Fruit fly (Drosophila melanogaster): ENCODE measurements around the gene FucTB.

FucTB gene

DNA sequence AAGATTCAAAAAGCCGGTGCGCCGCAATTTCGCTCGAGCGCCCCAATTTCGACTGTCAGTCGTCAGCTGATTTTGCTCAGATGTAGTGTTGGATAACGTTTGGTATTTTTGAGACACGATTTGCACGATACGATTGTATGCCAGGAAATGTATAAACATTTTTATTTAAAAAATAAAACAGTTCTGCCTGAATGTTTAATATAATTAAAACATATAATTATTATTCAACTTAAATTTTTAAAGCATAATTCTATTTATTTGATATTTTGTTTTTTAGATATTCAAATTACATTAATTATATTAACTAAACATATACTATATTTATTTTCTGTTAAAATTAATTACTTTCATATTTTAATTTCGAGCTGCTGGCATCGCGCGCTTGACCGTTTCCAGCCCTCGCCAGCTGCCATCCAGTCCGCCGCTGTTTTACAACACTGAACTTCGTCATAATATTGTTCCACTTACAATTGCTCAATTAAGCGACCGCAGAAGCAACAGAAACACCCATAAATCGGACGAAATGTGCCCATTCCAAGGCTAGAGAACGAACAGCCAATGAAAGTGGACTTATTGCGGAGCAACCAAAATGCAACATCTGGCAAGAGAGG, at the start of gene FucTB, which contains the start of gene scat (continued):
- peak; percentile 94 for TF ChIP-seq grau (tag; optimal IDR thresholded peaks at IDR 0.05)
- TF ChIP-seq CG8388 (GFP tag; optimal IDR thresholded peaks at IDR 0.05) = peak; percentile 86
- no peak for TF ChIP-seq ash1 (GFP tag; optimal IDR thresholded peaks at IDR 0.05)
- peak; percentile 69 for TF ChIP-seq CG31388 (GFP tag; optimal IDR thresholded peaks at IDR 0.05)
- peak; percentile 44 for TF ChIP-seq CG4282 (GFP tag; optimal IDR thresholded peaks at IDR 0.05)
- TF ChIP-seq CG9215 (GFP tag; IDR thresholded peaks at IDR 0.05) = peak; percentile 91
- peak; percentile 71 for TF ChIP-seq CG6654 (GFP tag; optimal IDR thresholded peaks at IDR 0.05)
- TF ChIP-seq ems (GFP tag; optimal IDR thresholded peaks at IDR 0.05) = peak; percentile 42
- peak; percentile 91 for TF ChIP-seq gsb-n (tag; optimal IDR thresholded peaks at IDR 0.05)
- peak; percentile 28; the same call in 1 of the 2 replicates for TF ChIP-seq crol (GFP tag; IDR thresholded peaks at IDR 0.05)
- no peak for TF ChIP-seq gfzf (GFP tag; optimal IDR thresholded peaks at IDR 0.05)
- TF ChIP-seq H2.0 (GFP tag; IDR thresholded peaks at IDR 0.05) = peak; percentile 89
- TF ChIP-seq CkIIα-i1 (GFP tag; IDR thresholded peaks at IDR 0.05) = no peak
- peak; percentile 89 for TF ChIP-seq gt (GFP tag; IDR thresholded peaks at IDR 0.05)
- peak; percentile 86 for TF ChIP-seq CG11695 (GFP tag; IDR thresholded peaks at IDR 0.05)
- TF ChIP-seq Dad (GFP tag; optimal IDR thresholded peaks at IDR 0.05) = peak; percentile 62
- peak; percentile 80 for TF ChIP-seq D19B (GFP tag; optimal IDR thresholded peaks at IDR 0.05)
- TF ChIP-seq CG7786 (GFP tag; optimal IDR thresholded peaks at IDR 0.05) = peak; percentile 44
- peak; percentile 91 for TF ChIP-seq CG4424 (GFP tag; optimal IDR thresholded peaks at IDR 0.05)
- peak; percentile 62 for TF ChIP-seq schlank (tag; optimal IDR thresholded peaks at IDR 0.05)
- TF ChIP-seq CG15073 (GFP tag; optimal IDR thresholded peaks at IDR 0.05) = peak; percentile 52
- TF ChIP-seq gro (GFP tag; optimal IDR thresholded peaks at IDR 0.05) = peak; percentile 7
- peak; percentile 88 for TF ChIP-seq Oli (tag; optimal IDR thresholded peaks at IDR 0.05)
- TF ChIP-seq ERR (GFP tag; optimal IDR thresholded peaks at IDR 0.05) = no peak
- TF ChIP-seq gcm (GFP tag; optimal IDR thresholded peaks at IDR 0.05) = no peak
- no peak for TF ChIP-seq Eip74EF (GFP tag; optimal IDR thresholded peaks at IDR 0.05)
- no peak for TF ChIP-seq sna (GFP tag; IDR thresholded peaks at IDR 0.05; ENCODE audit: partially characterized antibody)
- peak; percentile 76 for TF ChIP-seq Rx (GFP tag; IDR thresholded peaks at IDR 0.05)
- peak; percentile 43 for TF ChIP-seq maf-S (GFP tag; optimal IDR thresholded peaks at IDR 0.05)
- TF ChIP-seq gsb (GFP tag; IDR thresholded peaks at IDR 0.05) = peak; percentile 73
- TF ChIP-seq CG17612 (GFP tag; IDR thresholded peaks at IDR 0.05) = peak; percentile 62; the same call in 1 of the 2 replicates
- peak; percentile 79 for TF ChIP-seq Awh (GFP tag; IDR thresholded peaks at IDR 0.05)
- TF ChIP-seq CG13894 (tag; optimal IDR thresholded peaks at IDR 0.05) = peak; percentile 82
- peak; percentile 89 for TF ChIP-seq lab (GFP tag; optimal IDR thresholded peaks at IDR 0.05)
- TF ChIP-seq Dip2 (GFP tag; IDR thresholded peaks at IDR 0.05) = peak; percentile 47; the same call in 1 of the 2 replicates
- peak; percentile 98 for TF ChIP-seq dmrt11E (tag; optimal IDR thresholded peaks at IDR 0.05)
- peak; percentile 71 for TF ChIP-seq toy (GFP tag; IDR thresholded peaks at IDR 0.05)
- peak; percentile 95 for TF ChIP-seq CG16815 (GFP tag; optimal IDR thresholded peaks at IDR 0.05)
- TF ChIP-seq Hr39 (optimal IDR thresholded peaks at IDR 0.05) = no peak
- TF ChIP-seq CG13287 (GFP tag; IDR thresholded peaks at IDR 0.05; ENCODE audit: partially characterized antibody) = peak; percentile 49
- peak; percentile 38 for TF ChIP-seq run (tag; optimal IDR thresholded peaks at IDR 0.05)
- peak; percentile 95 for TF ChIP-seq CG17829 (tag; optimal IDR thresholded peaks at IDR 0.05)
- TF ChIP-seq inv (GFP tag; IDR thresholded peaks at IDR 0.05; ENCODE audit: partially characterized antibody) = peak; percentile 54; the same call in 1 of the 2 replicates
- TF ChIP-seq ap (GFP tag; IDR thresholded peaks at IDR 0.05) = peak; percentile 84
- TF ChIP-seq Oaz (GFP tag; IDR thresholded peaks at IDR 0.05) = peak; percentile 82
- TF ChIP-seq Ssrp (tag; optimal IDR thresholded peaks at IDR 0.05) = peak; percentile 97
- no peak for TF ChIP-seq btn (GFP tag; optimal IDR thresholded peaks at IDR 0.05)
- peak; percentile 82 for TF ChIP-seq CG18476 (GFP tag; optimal IDR thresholded peaks at IDR 0.05)
- TF ChIP-seq dan (GFP tag; IDR thresholded peaks at IDR 0.05) = peak; percentile 76
- peak; percentile 85 for TF ChIP-seq Med (GFP tag)
